Worm (Caenorhabditis elegans) whole organism, L1 larva: ENCODE measurements around the gene snx-6.

Experiments
- alr-1 ChIP-seq: fragments of 200-800 bp; sonication (Bioruptor generic); optimal IDR thresholded peaks from 2 replicates; lab custom pipeline; 2018; ENCODE audit warnings: borderline replicate concordance, mild to moderate bottlenecking, missing genetic modification characterization, missing compliant biosample characterization
- fkh-10 ChIP-seq: sonication (generic microtip); optimal IDR thresholded peaks from 2 replicates; lab custom pipeline; 2017; ENCODE audit warnings: missing biosample characterization, missing genetic modification reagents, missing genetic modification characterization
- jun-1 ChIP-seq: fragments of 150-350 bp; optimal IDR thresholded peaks from 2 replicates; lab custom pipeline; 2014; ENCODE audit warnings: missing biosample characterization, missing genetic modification reagents, missing genetic modification characterization
- lin-15B ChIP-seq: fragments of 150-350 bp; sonication (generic microtip); optimal IDR thresholded peaks from 3 replicates; lab custom pipeline; 2014; ENCODE audit warnings: missing biosample characterization, missing genetic modification characterization
- lin-39 ChIP-seq: fragments of 150-350 bp; optimal IDR thresholded peaks from 2 replicates; lab custom pipeline; 2014; ENCODE audit warnings: missing biosample characterization, missing genetic modification reagents, missing genetic modification characterization
- mep-1 ChIP-seq: fragments of 150-350 bp; optimal IDR thresholded peaks from 2 replicates; lab custom pipeline; 2014; ENCODE audit warnings: missing biosample characterization, missing genetic modification characterization
- nhr-28 ChIP-seq: fragments of 150-350 bp; optimal IDR thresholded peaks from 2 replicates; lab custom pipeline; 2014; ENCODE audit warnings: missing biosample characterization, missing genetic modification characterization
- nhr-47 ChIP-seq: sonication (generic microtip); optimal IDR thresholded peaks from 2 replicates; lab custom pipeline; 2016; ENCODE audit warnings: mild to moderate bottlenecking, missing genetic modification characterization, moderate library complexity, missing compliant biosample characterization
- nhr-76 ChIP-seq: sonication (generic microtip); optimal IDR thresholded peaks from 2 replicates; lab custom pipeline; 2017; ENCODE audit warnings: missing biosample characterization, missing genetic modification characterization
- sptf-1 ChIP-seq: fragments of 150-350 bp; optimal IDR thresholded peaks from 2 replicates; lab custom pipeline; 2014; ENCODE audit warnings: missing biosample characterization, missing genetic modification characterization
- tbx-2 ChIP-seq: sonication (generic microtip); optimal IDR thresholded peaks from 2 replicates; lab custom pipeline; 2016; ENCODE audit warnings: missing genetic modification characterization, missing compliant biosample characterization
- tlp-1 ChIP-seq: fragments of 150-350 bp; optimal IDR thresholded peaks from 2 replicates; lab custom pipeline; 2014; ENCODE audit warnings: missing biosample characterization, missing genetic modification characterization
- zag-1 ChIP-seq: fragments of 150-350 bp; optimal IDR thresholded peaks from 2 replicates; lab custom pipeline; 2014; ENCODE audit warnings: missing biosample characterization, missing genetic modification characterization

ce11 chrV:17951172-17951999 lies 28.5 kb downstream of the snx-6 start, which contains the start of gene Y59A8B.24:
- TF ChIP-seq nhr-28 (tag; lab: Kevin White, UChicago) (no peak), nhr-76 (tag; lab: Kevin White, UChicago) (no peak), zag-1 (peak; percentile 66), lin-15B (peak; percentile 94), lin-39 (no peak), fkh-10 (GFP tag; lab: Kevin White, UChicago) (peak; percentile 89), jun-1 (tag; lab: Kevin White, UChicago) (peak; percentile 93), mep-1 (tag; lab: Kevin White, UChicago) (peak; percentile 86), tlp-1 (tag; lab: Kevin White, UChicago) (no peak), sptf-1 (no peak), tbx-2 (tag; lab: Kevin White, UChicago) (peak; percentile 93), alr-1 (no peak), nhr-47 (tag; lab: Kevin White, UChicago) (peak; percentile 95)
